Worm (Caenorhabditis elegans): Measurements from ENCODE around the gene cyp-32A1.

cyp-32A1 gene

ce11 chrV:7773647-7774046 lies 8.0 kb upstream of the cyp-32A1 start:
- TF ChIP-seq ztf-1 (GFP tag; conservative IDR thresholded peaks at IDR 0.05) (no peak), F13H6.1 (tag; optimal IDR thresholded peaks at IDR 0.05) (no peak), elt-3 (tag; optimal IDR thresholded peaks at IDR 0.05) (no peak), nhr-129 (tag; optimal IDR thresholded peaks at IDR 0.05) (no peak), ztf-4 (tag; optimal IDR thresholded peaks at IDR 0.05) (no peak), dmd-4 (tag; optimal IDR thresholded peaks at IDR 0.05) (no peak), lin-11 (tag; optimal IDR thresholded peaks at IDR 0.05) (no peak), C34F6.9 (tag; optimal IDR thresholded peaks at IDR 0.05) (no peak), nhr-23 (tag; optimal IDR thresholded peaks at IDR 0.05) (no peak), lin-13 (GFP tag; optimal IDR thresholded peaks at IDR 0.05) (no peak), snpc-4 (tag; optimal IDR thresholded peaks at IDR 0.05) (no peak), nhr-237 (tag; optimal IDR thresholded peaks at IDR 0.05) (no peak), blmp-1 (tag; optimal IDR thresholded peaks at IDR 0.05; ENCODE audit: insufficient read depth) (no peak), nhr-12 (tag; optimal IDR thresholded peaks at IDR 0.05) (no peak), nhr-11 (tag; optimal IDR thresholded peaks at IDR 0.05) (no peak), mdl-1 (tag; optimal IDR thresholded peaks at IDR 0.05) (no peak), nhr-10 (tag; optimal IDR thresholded peaks at IDR 0.05) (no peak), unc-55 (GFP tag; optimal IDR thresholded peaks at IDR 0.05) (no peak), mbf-1 (tag; optimal IDR thresholded peaks at IDR 0.05) (no peak), ztf-11 (tag; optimal IDR thresholded peaks at IDR 0.05) (no peak)

- TF ChIP-seq nhr-21 (tag; optimal IDR thresholded peaks at IDR 0.05) (peak; percentile 78), F13H6.1 (tag; optimal IDR thresholded peaks at IDR 0.05) (no peak)
Measured at ce11 chrV:7774143-7774595, 7.4 kb upstream of the cyp-32A1 start, which contains the start of gene grl-10. TSS of gene grl-10 (plus strand) at chrV:7774545.

ce11 chrV:7775226-7775625 lies 6.4 kb upstream of the cyp-32A1 start:
- TF ChIP-seq gmeb-1 (tag; optimal IDR thresholded peaks at IDR 0.05) (no peak), mab-5 (tag; optimal IDR thresholded peaks at IDR 0.05) (no peak), dmd-4 (tag; optimal IDR thresholded peaks at IDR 0.05) (no peak), unc-62 (GFP tag; optimal IDR thresholded peaks at IDR 0.05) (no peak), lin-39 (tag; optimal IDR thresholded peaks at IDR 0.05) (no peak), egl-27 (tag; optimal IDR thresholded peaks at IDR 0.05) (no peak), fos-1 (tag; optimal IDR thresholded peaks at IDR 0.05) (no peak), C34F6.9 (tag; optimal IDR thresholded peaks at IDR 0.05) (no peak), mbf-1 (tag; optimal IDR thresholded peaks at IDR 0.05) (no peak), F13H6.1 (tag; optimal IDR thresholded peaks at IDR 0.05) (no peak), Y55F3AM.14 (GFP tag; optimal IDR thresholded peaks at IDR 0.05) (no peak), sma-3 (GFP tag; optimal IDR thresholded peaks at IDR 0.05) (no peak)

ce11 chrV:7776029-7776628 lies 5.5 kb upstream of the cyp-32A1 start, which contains the start of the genes rpl-39 and rps-30:
TSS of gene rpl-39 (minus strand) at chrV:7776079.
TSS of gene rps-30 (plus strand) at chrV:7776578.
- TF ChIP-seq gmeb-1 (tag; optimal IDR thresholded peaks at IDR 0.05) (peak; percentile 84), nhr-77 (tag; optimal IDR thresholded peaks at IDR 0.05) (no peak), ceh-82 (tag; optimal IDR thresholded peaks at IDR 0.05) (peak; percentile 56), aly-2 (tag; optimal IDR thresholded peaks at IDR 0.05) (no peak), ZK546.5 (tag; optimal IDR thresholded peaks at IDR 0.05) (peak; percentile 48), mab-5 (tag; optimal IDR thresholded peaks at IDR 0.05) (peak; percentile 69), nhr-10 (tag; optimal IDR thresholded peaks at IDR 0.05) (no peak), mdl-1 (tag; optimal IDR thresholded peaks at IDR 0.05) (no peak), ceh-16 (tag; optimal IDR thresholded peaks at IDR 0.05) (peak; percentile 86), lin-39 (tag; optimal IDR thresholded peaks at IDR 0.05) (no peak), nhr-25 (tag; optimal IDR thresholded peaks at IDR 0.05) (peak; percentile 78), blmp-1 (tag; optimal IDR thresholded peaks at IDR 0.05; ENCODE audit: insufficient read depth) (peak; percentile 66), ztf-1 (GFP tag; conservative IDR thresholded peaks at IDR 0.05) (no peak), sem-4 (tag; optimal IDR thresholded peaks at IDR 0.05) (no peak), nhr-237 (tag; optimal IDR thresholded peaks at IDR 0.05) (no peak), nhr-6 (tag; optimal IDR thresholded peaks at IDR 0.05) (no peak), nhr-21 (tag; optimal IDR thresholded peaks at IDR 0.05) (peak; percentile 73), alr-1 (tag; optimal IDR thresholded peaks at IDR 0.05) (no peak), elt-1 (tag; optimal IDR thresholded peaks at IDR 0.05) (no peak), lin-13 (GFP tag; optimal IDR thresholded peaks at IDR 0.05) (peak; percentile 78), unc-55 (GFP tag; optimal IDR thresholded peaks at IDR 0.05) (peak; percentile 98), dmd-4 (tag; optimal IDR thresholded peaks at IDR 0.05) (no peak), fos-1 (tag; optimal IDR thresholded peaks at IDR 0.05) (peak; percentile 73), sma-9 (GFP tag; optimal IDR thresholded peaks at IDR 0.05) (peak; percentile 80), sma-9 (tag; optimal IDR thresholded peaks at IDR 0.05) (no peak), unc-39 (tag; optimal IDR thresholded peaks at IDR 0.05) (no peak), Y55F3AM.14 (GFP tag; optimal IDR thresholded peaks at IDR 0.05) (no peak), unc-62 (GFP tag; optimal IDR thresholded peaks at IDR 0.05) (no peak), elt-3 (tag; optimal IDR thresholded peaks at IDR 0.05) (no peak), ztf-4 (tag; optimal IDR thresholded peaks at IDR 0.05) (no peak), lsy-2 (tag; optimal IDR thresholded peaks at IDR 0.05) (peak; percentile 68 to 92), egl-27 (tag; optimal IDR thresholded peaks at IDR 0.05) (peak; percentile 47), F13H6.1 (tag; optimal IDR thresholded peaks at IDR 0.05) (peak; percentile 75), lin-11 (tag; optimal IDR thresholded peaks at IDR 0.05) (peak; percentile 81), C34F6.9 (tag; optimal IDR thresholded peaks at IDR 0.05) (peak; percentile 87), zag-1 (tag; optimal IDR thresholded peaks at IDR 0.05) (peak; percentile 50)

Measured in whole organism, L2 larva.